Worm (Caenorhabditis elegans): ENCODE measurements around the gene K07B1.4.

DNA sequence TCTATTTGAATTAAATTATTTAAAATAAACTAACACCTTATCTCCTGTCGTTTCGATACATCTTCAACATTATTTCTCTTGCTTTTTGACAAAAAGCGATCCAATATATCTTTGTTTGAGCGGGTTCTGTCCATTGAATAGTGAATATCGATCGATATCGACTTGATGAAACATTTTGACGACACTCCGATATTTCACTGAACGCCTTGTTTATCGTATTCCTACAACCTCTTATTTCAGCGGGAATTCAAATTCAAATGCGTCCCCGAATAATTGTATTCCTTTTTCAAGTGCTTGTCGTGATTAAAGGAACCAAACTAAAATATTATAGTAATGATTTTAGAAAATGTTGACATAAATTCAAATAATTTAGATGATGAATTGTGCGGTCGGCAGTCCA, 18.0 kb downstream of the K07B1.4 start, which contains the start of the genes K07B1.7 and try-5:
- TF ChIP-seq lsy-2 (tag; optimal IDR thresholded peaks at IDR 0.05) (peak; percentile 75), snpc-4 (tag; optimal IDR thresholded peaks at IDR 0.05) (no peak)
